Worm (Caenorhabditis elegans) whole organism, L4/young adult: Measurements from ENCODE around the gene cdo-1.

Experiments
- dao-5 ChIP-seq: sonication (generic microtip); optimal IDR thresholded peaks from 2 replicates; lab custom pipeline; 2016; ENCODE audit warnings: missing genotype, missing genetic modification characterization, moderate library complexity, missing compliant biosample characterization
- him-1 ChIP-seq: sonication (generic microtip); optimal IDR thresholded peaks from 2 replicates; lab custom pipeline; 2016; ENCODE audit warnings: missing genotype, missing genetic modification reagents, missing genetic modification characterization, missing compliant biosample characterization

- no peak for TF ChIP-seq dao-5 (tag; lab: Kevin White, UChicago)
- TF ChIP-seq him-1 (tag; lab: Kevin White, UChicago): no peak
Observed at ce11 chrX:880367-880766, 17.0 kb upstream of the cdo-1 start, which contains the start of gene ZC13.2.
